Worm (Caenorhabditis elegans) whole organism, L2 larva: ENCODE data around the gene nfx-1.
A peak's percentile ranks its signal among the peaks of the same experiment; 100 is the strongest.

Experiments used
- C34F6.9 ChIP-seq: fragments of 150-350 bp; optimal IDR thresholded peaks from 2 replicates; lab custom pipeline; 2014; ENCODE audit warnings: missing biosample characterization, missing genetic modification characterization
- F13H6.1 ChIP-seq: sonication (generic microtip); optimal IDR thresholded peaks from 2 replicates; lab custom pipeline; 2016; ENCODE audit warnings: missing genetic modification characterization, missing compliant biosample characterization
- R02D3.7 ChIP-seq: fragments of 150-350 bp; optimal IDR thresholded peaks from 2 replicates; lab custom pipeline; 2014; ENCODE audit warnings: missing biosample characterization, missing genetic modification characterization
- Y55F3AM.14 ChIP-seq: fragments of 200-800 bp; sonication (Bioruptor generic); optimal IDR thresholded peaks from 2 replicates; lab custom pipeline; 2018; ENCODE audit warnings: mild to moderate bottlenecking, missing genetic modification characterization, missing compliant biosample characterization
- ZK546.5 ChIP-seq: sonication (generic microtip); optimal IDR thresholded peaks from 2 replicates; lab custom pipeline; 2017; ENCODE audit warnings: missing biosample characterization, missing genetic modification characterization
- alr-1 ChIP-seq: fragments of 150-350 bp; optimal IDR thresholded peaks from 2 replicates; lab custom pipeline; 2014; ENCODE audit warnings: missing biosample characterization, missing genetic modification characterization
- aly-2 ChIP-seq: fragments of 150-350 bp; optimal IDR thresholded peaks from 2 replicates; lab custom pipeline; 2014; ENCODE audit warnings: missing biosample characterization, missing genetic modification characterization
- ama-1 ChIP-seq: fragments of 150-350 bp; optimal IDR thresholded peaks from 2 replicates; lab custom pipeline; 2018; ENCODE audit warnings: inconsistent platforms
- blmp-1 ChIP-seq: sonication (generic microtip); optimal IDR thresholded peaks from 2 replicates; lab custom pipeline; 2017; ENCODE audit warnings: missing genetic modification characterization, mild to moderate bottlenecking, missing compliant biosample characterization, antibody characterized with exemption, moderate library complexity; ENCODE audit not compliant: insufficient read depth
- ceh-16 ChIP-seq: fragments of 150-350 bp; optimal IDR thresholded peaks from 2 replicates; lab custom pipeline; 2014; ENCODE audit warnings: missing biosample characterization, missing genetic modification characterization
- ceh-82 ChIP-seq: fragments of 150-350 bp; optimal IDR thresholded peaks from 2 replicates; lab custom pipeline; 2014; ENCODE audit warnings: missing biosample characterization, missing genetic modification characterization
- crh-2 ChIP-seq: sonication (generic microtip); optimal IDR thresholded peaks from 2 replicates; lab custom pipeline; 2017; ENCODE audit warnings: missing biosample characterization, missing genetic modification characterization
- dmd-4 ChIP-seq: sonication (generic microtip); optimal IDR thresholded peaks from 2 replicates; lab custom pipeline; 2017; ENCODE audit warnings: missing biosample characterization, missing genetic modification characterization
- egl-27 ChIP-seq: sonication (generic microtip); optimal IDR thresholded peaks from 3 replicates; lab custom pipeline; 2017; ENCODE audit warnings: missing biosample characterization, missing genetic modification reagents, missing genetic modification characterization
- elt-1 ChIP-seq: fragments of 150-350 bp; optimal IDR thresholded peaks from 2 replicates; lab custom pipeline; 2014; ENCODE audit warnings: missing biosample characterization, missing genetic modification characterization
- elt-3 ChIP-seq: sonication (generic microtip); optimal IDR thresholded peaks from 2 replicates; lab custom pipeline; 2017; ENCODE audit warnings: missing biosample characterization, missing genetic modification characterization
- fos-1 ChIP-seq: fragments of 150-350 bp; optimal IDR thresholded peaks from 2 replicates; lab custom pipeline; 2014; ENCODE audit warnings: missing biosample characterization, missing genetic modification characterization
- gmeb-1 ChIP-seq: fragments of 150-350 bp; optimal IDR thresholded peaks from 2 replicates; lab custom pipeline; 2014; ENCODE audit warnings: missing biosample characterization, missing genetic modification characterization
- lin-11 ChIP-seq: fragments of 150-350 bp; sonication (generic microtip); optimal IDR thresholded peaks from 2 replicates; lab custom pipeline; 2014; ENCODE audit warnings: missing biosample characterization, missing genetic modification characterization, inconsistent platforms, mixed read lengths
- lin-13 ChIP-seq: fragments of 150-350 bp; optimal IDR thresholded peaks from 2 replicates; lab custom pipeline; 2014; ENCODE audit warnings: missing biosample characterization, missing genetic modification reagents, missing genetic modification characterization
- lin-39 ChIP-seq: fragments of 150-350 bp; optimal IDR thresholded peaks from 2 replicates; lab custom pipeline; 2014; ENCODE audit warnings: missing biosample characterization, missing genetic modification reagents, missing genetic modification characterization
- lsy-2 ChIP-seq, 2 experiments: fragments of 150-350 bp in 1 of 2; sonication (generic microtip) in 1 of 2; optimal IDR thresholded peaks; 2 replicates each; lab custom pipeline; 2014 to 2017; ENCODE audit warnings: missing biosample characterization in 2 of 2, missing genetic modification characterization in 2 of 2
- mab-5 ChIP-seq: fragments of 150-350 bp; optimal IDR thresholded peaks from 2 replicates; lab custom pipeline; 2014; ENCODE audit warnings: missing biosample characterization, missing genetic modification characterization
- mbf-1 ChIP-seq: sonication (generic microtip); optimal IDR thresholded peaks from 2 replicates; lab custom pipeline; 2017; ENCODE audit warnings: missing biosample characterization, missing genetic modification characterization
- mdl-1 ChIP-seq, 2 experiments: fragments of 150-350 bp in 1 of 2; sonication (generic microtip) in 1 of 2; optimal IDR thresholded peaks; 2 replicates each; lab custom pipeline; 2017; ENCODE audit warnings: missing biosample characterization in 2 of 2, missing genetic modification characterization in 2 of 2
- nhr-10 ChIP-seq: sonication (generic microtip); optimal IDR thresholded peaks from 2 replicates; lab custom pipeline; 2017; ENCODE audit warnings: missing biosample characterization, missing genetic modification characterization
- nhr-11 ChIP-seq: fragments of 150-350 bp; optimal IDR thresholded peaks from 2 replicates; lab custom pipeline; 2014; ENCODE audit warnings: missing biosample characterization, missing genetic modification characterization
- nhr-12 ChIP-seq: fragments of 150-350 bp; optimal IDR thresholded peaks from 2 replicates; lab custom pipeline; 2014; ENCODE audit warnings: missing biosample characterization, missing genetic modification characterization
- nhr-129 ChIP-seq: fragments of 150-350 bp; optimal IDR thresholded peaks from 2 replicates; lab custom pipeline; 2014; ENCODE audit warnings: missing biosample characterization, missing genetic modification characterization
- nhr-21 ChIP-seq: fragments of 150-350 bp; optimal IDR thresholded peaks from 2 replicates; lab custom pipeline; 2014; ENCODE audit warnings: missing biosample characterization, missing genetic modification characterization
- nhr-23 ChIP-seq: fragments of 150-350 bp; optimal IDR thresholded peaks from 2 replicates; lab custom pipeline; 2014; ENCODE audit warnings: missing biosample characterization, missing genetic modification reagents, missing genetic modification characterization
- nhr-237 ChIP-seq: fragments of 150-350 bp; optimal IDR thresholded peaks from 2 replicates; lab custom pipeline; 2014; ENCODE audit warnings: missing biosample characterization, missing genetic modification characterization
- nhr-25 ChIP-seq: fragments of 150-350 bp; sonication (generic microtip); optimal IDR thresholded peaks from 3 replicates; lab custom pipeline; 2014; ENCODE audit warnings: missing biosample characterization, missing genetic modification characterization
- nhr-6 ChIP-seq: fragments of 150-350 bp; optimal IDR thresholded peaks from 2 replicates; lab custom pipeline; 2014; ENCODE audit warnings: missing biosample characterization, missing genetic modification characterization
- nhr-77 ChIP-seq: fragments of 150-350 bp; optimal IDR thresholded peaks from 2 replicates; lab custom pipeline; 2014; ENCODE audit warnings: missing biosample characterization, missing genetic modification characterization
- peb-1 ChIP-seq: fragments of 150-350 bp; optimal IDR thresholded peaks from 2 replicates; lab custom pipeline; 2014; ENCODE audit warnings: missing biosample characterization, missing genetic modification characterization
- sem-4 ChIP-seq: fragments of 150-350 bp; optimal IDR thresholded peaks from 2 replicates; lab custom pipeline; 2014; ENCODE audit warnings: missing biosample characterization, missing genetic modification reagents, missing genetic modification characterization
- skn-1 ChIP-seq: sonication (generic microtip); optimal IDR thresholded peaks from 2 replicates; lab custom pipeline; 2017; ENCODE audit warnings: missing biosample characterization, missing genetic modification characterization
- sma-3 ChIP-seq: sonication (generic microtip); optimal IDR thresholded peaks from 2 replicates; lab custom pipeline; 2016; ENCODE audit warnings: missing genetic modification reagents, missing genetic modification characterization, missing compliant biosample characterization
- sma-9 ChIP-seq, 2 experiments: fragments of 150-350 bp in 1 of 2; sonication (generic microtip) in 1 of 2; optimal IDR thresholded peaks; 2 replicates each; lab custom pipeline; 2014 to 2016; ENCODE audit warnings: missing genetic modification characterization in 2 of 2, mild to moderate bottlenecking in 1 of 2, missing biosample characterization in 1 of 2, missing compliant biosample characterization in 1 of 2, missing genetic modification reagents in 1 of 2, moderate library complexity in 1 of 2
- snpc-4 ChIP-seq: fragments of 150-350 bp; optimal IDR thresholded peaks from 2 replicates; lab custom pipeline; 2014; ENCODE audit warnings: missing biosample characterization, missing genetic modification characterization
- unc-39 ChIP-seq: fragments of 150-350 bp; optimal IDR thresholded peaks from 2 replicates; lab custom pipeline; 2014; ENCODE audit warnings: missing biosample characterization, missing genetic modification characterization
- unc-55 ChIP-seq: fragments of 150-350 bp; sonication (generic microtip); optimal IDR thresholded peaks from 3 replicates; lab custom pipeline; 2014; ENCODE audit warnings: missing biosample characterization, missing genetic modification reagents, missing genetic modification characterization
- unc-62 ChIP-seq: fragments of 150-350 bp; optimal IDR thresholded peaks from 2 replicates; lab custom pipeline; 2014; ENCODE audit warnings: missing biosample characterization, missing genetic modification reagents, missing genetic modification characterization
- zag-1 ChIP-seq: fragments of 150-350 bp; optimal IDR thresholded peaks from 2 replicates; lab custom pipeline; 2014; ENCODE audit warnings: missing biosample characterization, missing genetic modification characterization
- ztf-1 ChIP-seq: fragments of 200-800 bp; sonication (Bioruptor generic); conservative IDR thresholded peaks from 2 replicates; pipeline ENCODE4 v1.3.6; 2022; ENCODE audit warnings: missing genetic modification characterization, missing compliant biosample characterization
- ztf-11 ChIP-seq: sonication (generic microtip); optimal IDR thresholded peaks from 2 replicates; lab custom pipeline; 2017; ENCODE audit warnings: missing biosample characterization, missing genetic modification characterization
- ztf-4 ChIP-seq: fragments of 150-350 bp; optimal IDR thresholded peaks from 2 replicates; lab custom pipeline; 2014; ENCODE audit warnings: missing biosample characterization, missing genetic modification characterization

Gene nfx-1

DNA sequence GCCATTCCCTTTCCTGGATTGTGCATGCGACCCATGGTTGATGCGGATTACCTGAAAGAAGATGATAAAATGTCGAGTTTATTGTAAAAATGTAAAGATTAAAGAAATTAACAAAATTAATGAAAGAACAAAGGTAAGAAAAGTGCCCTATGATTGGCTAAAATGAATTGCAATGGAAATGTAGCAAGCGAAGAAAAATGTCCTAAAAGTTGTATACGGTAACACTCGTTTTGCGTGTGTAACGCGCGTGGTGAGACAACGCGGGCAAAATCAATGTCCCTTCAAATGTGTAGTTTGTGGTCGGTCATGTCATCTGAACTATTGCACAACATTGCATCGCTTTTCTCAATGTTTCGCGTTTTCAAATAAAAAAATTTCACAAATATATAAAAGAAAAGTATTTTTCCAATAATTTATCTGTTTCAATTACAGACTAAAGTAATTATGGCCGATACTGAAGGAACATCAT, at the start of gene nfx-1, which contains the start of gene rps-13:
Gene nfx-1, plus strand, starts transcription at position 433 of the 469 bp plus-strand sequence.
Gene rps-13, minus strand, starts transcription at position 51 of the 469 bp plus-strand sequence.
- TF ChIP-seq sma-3 (GFP tag; lab: Kevin White, UChicago) (peak; percentile 70), nhr-77 (tag; lab: Kevin White, UChicago) (no peak), F13H6.1 (peak; percentile 54), aly-2 (no peak), unc-39 (tag; lab: Kevin White, UChicago) (no peak), nhr-6 (tag; lab: Kevin White, UChicago) (peak; percentile 32), egl-27 (tag; lab: Kevin White, UChicago) (peak; percentile 2), lin-39 (tag; lab: Kevin White, UChicago) (no peak), ztf-11 (tag; lab: Kevin White, UChicago) (no peak), fos-1 (peak; percentile 77), dmd-4 (tag; lab: Kevin White, UChicago) (no peak), nhr-21 (tag; lab: Kevin White, UChicago) (peak; percentile 24), skn-1 (tag; lab: Kevin White, UChicago) (peak; percentile 37), sma-9 (GFP tag; optimal IDR thresholded peaks at IDR 0.05; lab: Kevin White, UChicago) (peak; percentile 72), sma-9 (tag; optimal IDR thresholded peaks at IDR 0.05; lab: Kevin White, UChicago) (no peak), ztf-1 (GFP tag; lab: Robert Waterston, UW) (no peak), ceh-82 (tag; lab: Kevin White, UChicago) (peak; percentile 31), lin-11 (peak; percentile 61), sem-4 (tag; lab: Kevin White, UChicago) (no peak), lin-13 (GFP tag; lab: Kevin White, UChicago) (peak; percentile 79), nhr-10 (peak; percentile 17), unc-55 (GFP tag; lab: Kevin White, UChicago) (peak; percentile 95), ceh-16 (tag; lab: Kevin White, UChicago) (no peak), mab-5 (peak; percentile 58), peb-1 (tag; lab: Kevin White, UChicago) (no peak), unc-62 (GFP tag; lab: Kevin White, UChicago) (no peak), nhr-25 (tag; lab: Kevin White, UChicago) (peak; percentile 73), mbf-1 (tag; lab: Kevin White, UChicago) (no peak), mdl-1 (tag; optimal IDR thresholded peaks at IDR 0.05; lab: Kevin White, UChicago) (peak; percentile 38 to 39), nhr-237 (tag; lab: Kevin White, UChicago) (no peak), nhr-23 (tag; lab: Kevin White, UChicago) (no peak), nhr-129 (tag; lab: Kevin White, UChicago) (peak; percentile 99), ama-1 (lab: Kevin White, UChicago) (peak; percentile 27), lsy-2 (tag; optimal IDR thresholded peaks at IDR 0.05; lab: Kevin White, UChicago) (peak; percentile 96 to 99), zag-1 (tag; lab: Kevin White, UChicago) (no peak), elt-1 (no peak), crh-2 (tag; lab: Kevin White, UChicago) (peak; percentile 83), R02D3.7 (tag; lab: Kevin White, UChicago) (no peak), gmeb-1 (tag; lab: Kevin White, UChicago) (peak; percentile 77), elt-3 (tag; lab: Kevin White, UChicago) (no peak), C34F6.9 (tag; lab: Kevin White, UChicago) (peak; percentile 87), Y55F3AM.14 (GFP tag; lab: Kevin White, UChicago) (no peak), nhr-11 (tag; lab: Kevin White, UChicago) (no peak), alr-1 (tag; lab: Kevin White, UChicago) (no peak), blmp-1 (tag; lab: Kevin White, UChicago) (peak; percentile 73), ztf-4 (peak; percentile 40), snpc-4 (tag; lab: Kevin White, UChicago) (no peak), ZK546.5 (peak; percentile 28), nhr-12 (tag; lab: Kevin White, UChicago) (no peak)
